Worm (Caenorhabditis elegans): ENCODE measurements around the gene str-43.

- TF ChIP-seq scrt-1 (GFP tag; IDR thresholded peaks at IDR 0.05) (no peak), F13C5.2 (tag; optimal IDR thresholded peaks at IDR 0.05) (no peak), ama-1 (optimal IDR thresholded peaks at IDR 0.05) (no peak), tra-4 (tag; optimal IDR thresholded peaks at IDR 0.05) (no peak), tbx-11 (GFP tag; IDR thresholded peaks at IDR 0.05) (no peak), aly-1 (tag; optimal IDR thresholded peaks at IDR 0.05) (no peak), ceh-13 (GFP tag; optimal IDR thresholded peaks at IDR 0.05) (no peak), pes-1 (GFP tag; IDR thresholded peaks at IDR 0.05) (no peak), hmbx-1 (tag; optimal IDR thresholded peaks at IDR 0.05) (no peak), ceh-36 (tag; optimal IDR thresholded peaks at IDR 0.05) (no peak), sea-1 (GFP tag; conservative IDR thresholded peaks at IDR 0.05) (no peak), hmg-4 (GFP tag; optimal IDR thresholded peaks at IDR 0.05) (no peak)
Measured at ce11 chrV:15733568-15733967, 18.4 kb downstream of the str-43 start, which contains the start of gene T23D5.3.

All from whole organism, early embryonic.